Fruit fly (Drosophila melanogaster): ENCODE measurements around the gene CG14739.

DNA sequence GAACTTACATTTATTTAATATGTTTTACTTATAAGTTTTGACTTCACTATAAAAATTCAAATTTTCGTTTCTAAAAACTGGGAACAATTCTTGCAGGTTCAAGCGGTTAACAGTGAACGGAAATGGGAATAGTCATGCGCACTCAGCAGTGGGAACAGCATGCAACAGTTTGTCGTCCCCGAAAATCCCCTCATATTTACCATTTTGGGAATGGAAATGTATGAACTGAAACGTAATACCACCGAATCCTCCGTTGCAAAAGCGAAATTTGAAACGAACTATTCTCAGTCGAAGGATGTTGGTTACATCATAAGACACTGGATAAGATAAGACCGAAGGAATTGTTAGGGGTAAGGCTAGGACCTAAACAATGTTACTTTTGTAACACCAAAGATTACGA is 28.0 kb downstream of the CG14739 start:
- TF ChIP-seq CG6689 (GFP tag; IDR thresholded peaks at IDR 0.05) (no peak), sens (GFP tag) (no peak), Sox100B (GFP tag; optimal IDR thresholded peaks at IDR 0.05) (no peak), pnt (GFP tag; optimal IDR thresholded peaks at IDR 0.05) (no peak), ems (GFP tag; optimal IDR thresholded peaks at IDR 0.05) (no peak), Dll (GFP tag; IDR thresholded peaks at IDR 0.05; ENCODE audit: partially characterized antibody) (no peak), hb (GFP tag; IDR thresholded peaks at IDR 0.05; ENCODE audit: partially characterized antibody) (no peak), jing (GFP tag; optimal IDR thresholded peaks at IDR 0.05) (no peak)
